Worm (Caenorhabditis elegans) whole organism, L4 larva: ENCODE results near the gene C15H9.4.

Experiments
- ZK546.5 ChIP-seq, 2 experiments: sonication (generic microtip); optimal IDR thresholded peaks; 2 replicates each; lab custom pipeline; 2017; ENCODE audit warnings: missing biosample characterization in 2 of 2, missing genetic modification characterization in 2 of 2
- ceh-82 ChIP-seq: sonication (generic microtip); optimal IDR thresholded peaks from 2 replicates; lab custom pipeline; 2017; ENCODE audit warnings: missing biosample characterization, missing genetic modification characterization
- dmd-9 ChIP-seq: fragments of 200-800 bp; sonication (Bioruptor generic); IDR thresholded peaks from 2 replicates; pipeline ENCODE4 v1.3.6; 2022; ENCODE audit warnings: missing genetic modification reagents, missing genetic modification characterization, missing compliant biosample characterization
- egl-27 ChIP-seq: sonication (generic microtip); optimal IDR thresholded peaks from 3 replicates; lab custom pipeline; 2017; ENCODE audit warnings: missing biosample characterization, missing genetic modification reagents, missing genetic modification characterization
- fkh-10 ChIP-seq: fragments of 150-350 bp; optimal IDR thresholded peaks from 2 replicates; lab custom pipeline; 2014; ENCODE audit warnings: missing biosample characterization, missing genetic modification reagents, missing genetic modification characterization
- lin-38 ChIP-seq: fragments of 200-800 bp; sonication (Bioruptor generic); IDR thresholded peaks from 2 replicates; pipeline ENCODE4 v1.3.6; 2022; ENCODE audit warnings: missing genetic modification reagents, missing genetic modification characterization, missing compliant biosample characterization
- lsy-2 ChIP-seq, 2 experiments: fragments of 150-350 bp in 1 of 2; sonication (generic microtip) in 1 of 2; optimal IDR thresholded peaks; 2 replicates each; lab custom pipeline; 2014 to 2017; ENCODE audit warnings: missing biosample characterization in 2 of 2, missing genetic modification characterization in 2 of 2
- madf-5 ChIP-seq, 2 experiments: fragments of 200-800 bp; sonication (Bioruptor generic); IDR thresholded peaks; 2 replicates each; pipeline ENCODE4 v1.3.6; 2022; ENCODE audit warnings: missing compliant biosample characterization in 2 of 2, missing genetic modification characterization in 2 of 2
- mdl-1 ChIP-seq, 2 experiments: fragments of 150-350 bp in 1 of 2; sonication (generic microtip) in 1 of 2; optimal IDR thresholded peaks; 2 replicates each; lab custom pipeline; 2014 to 2017; ENCODE audit warnings: missing biosample characterization in 2 of 2, missing genetic modification characterization in 2 of 2
- snpc-4 ChIP-seq: fragments of 150-350 bp; optimal IDR thresholded peaks from 2 replicates; lab custom pipeline; 2014; ENCODE audit warnings: missing biosample characterization, missing genetic modification characterization
- unc-39 ChIP-seq: sonication (generic microtip); optimal IDR thresholded peaks from 2 replicates; lab custom pipeline; 2017; ENCODE audit warnings: missing biosample characterization, missing genetic modification characterization
- ztf-11 ChIP-seq: fragments of 150-350 bp; optimal IDR thresholded peaks from 2 replicates; lab custom pipeline; 2014; ENCODE audit warnings: missing biosample characterization, missing genetic modification characterization

DNA sequence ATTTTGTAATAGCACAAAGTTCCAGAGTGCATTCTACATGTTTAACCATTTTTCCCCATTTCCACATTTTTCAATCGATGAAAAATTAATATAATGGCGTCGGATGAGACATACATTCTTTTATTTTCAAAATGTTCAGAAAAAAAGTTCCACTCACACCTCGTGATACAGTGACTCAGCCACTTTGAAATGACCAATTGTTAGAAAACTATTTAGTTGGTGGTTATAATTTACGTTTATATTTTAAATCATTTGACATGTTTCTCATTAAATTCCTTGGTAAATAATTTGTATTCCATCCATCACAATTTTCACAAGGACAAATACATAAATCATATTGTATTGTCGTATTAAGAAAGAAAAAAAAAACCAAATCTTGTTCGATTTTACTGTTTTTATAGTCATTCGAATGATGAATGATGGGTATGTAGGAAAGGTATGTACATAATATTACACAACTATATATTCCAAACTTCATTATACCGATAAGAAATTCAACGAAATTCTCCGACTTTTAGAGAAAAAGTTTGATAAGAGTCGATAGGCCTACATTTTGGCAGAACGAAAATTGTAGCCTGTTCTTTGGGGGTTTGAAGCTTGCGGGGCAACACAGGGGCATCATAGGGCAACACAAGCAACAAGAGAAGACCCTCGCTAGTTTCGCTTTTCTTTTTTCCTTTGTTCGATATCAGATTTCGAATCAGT, 3.1 kb downstream of the C15H9.4 start:
- no peak for TF ChIP-seq ZK546.5 (tag; optimal IDR thresholded peaks at IDR 0.05; lab: Kevin White, UChicago)
- TF ChIP-seq ztf-11 (tag; lab: Kevin White, UChicago) = no peak
- no peak for TF ChIP-seq madf-5 (GFP tag; IDR thresholded peaks at IDR 0.05; lab: Robert Waterston, UW)
- no peak for TF ChIP-seq unc-39 (tag; lab: Kevin White, UChicago)
- no peak for TF ChIP-seq fkh-10 (GFP tag; lab: Kevin White, UChicago)
- no peak for TF ChIP-seq ceh-82 (tag; lab: Kevin White, UChicago)
- no peak for TF ChIP-seq lsy-2 (tag; optimal IDR thresholded peaks at IDR 0.05; lab: Kevin White, UChicago)
- no peak for TF ChIP-seq dmd-9 (GFP tag; lab: Robert Waterston, UW)
- no peak for TF ChIP-seq lin-38
- TF ChIP-seq snpc-4 (tag; lab: Kevin White, UChicago) = no peak
- no peak for TF ChIP-seq egl-27
- TF ChIP-seq mdl-1 (tag; optimal IDR thresholded peaks at IDR 0.05; lab: Kevin White, UChicago) = no peak
